Fruit fly (Drosophila melanogaster): ENCODE measurements around the gene Tgs1.

Tgs1 gene

dm6 chr3R:18298900-18299321 lies 43.6 kb downstream of the Tgs1 start, which contains the start of gene Dlc90F (continued):
- TF ChIP-seq CG16815 (GFP tag; optimal IDR thresholded peaks at IDR 0.05) (peak; percentile 64), sisA (GFP tag; IDR thresholded peaks at IDR 0.05) (peak; percentile 80), cg (GFP tag; optimal IDR thresholded peaks at IDR 0.05) (no peak), CG6272 (GFP tag; IDR thresholded peaks at IDR 0.05) (peak; percentile 72), CG7745 (tag; optimal IDR thresholded peaks at IDR 0.05) (no peak), vvl (GFP tag; IDR thresholded peaks at IDR 0.05) (peak; percentile 81), rib (GFP tag; IDR thresholded peaks at IDR 0.05) (peak; percentile 47; the same call in 1 of the 2 replicates), GATAe (GFP tag; conservative IDR thresholded peaks at IDR 0.05) (no peak), CG32532 (GFP tag; IDR thresholded peaks at IDR 0.05) (peak; percentile 84), CG8944 (GFP tag; optimal IDR thresholded peaks at IDR 0.05) (peak; percentile 63), CG3995 (GFP tag; optimal IDR thresholded peaks at IDR 0.05) (peak; percentile 65), peb (GFP tag; IDR thresholded peaks at IDR 0.05) (peak; percentile 54; the same call in 1 of the 2 replicates), yki (optimal IDR thresholded peaks at IDR 0.05) (no peak), CG3281 (GFP tag; optimal IDR thresholded peaks at IDR 0.05) (peak; percentile 46), gcm2 (GFP tag; optimal IDR thresholded peaks at IDR 0.05) (no peak), Camta (GFP tag; optimal IDR thresholded peaks at IDR 0.05) (peak; percentile 78), CG1603 (tag; optimal IDR thresholded peaks at IDR 0.05) (peak; percentile 75), twi (tag; optimal IDR thresholded peaks at IDR 0.05) (peak; percentile 67), lmd (GFP tag; IDR thresholded peaks at IDR 0.05) (peak; percentile 85), lab (GFP tag; optimal IDR thresholded peaks at IDR 0.05) (peak; percentile 67), kah (GFP tag; optimal IDR thresholded peaks at IDR 0.05) (no peak), chif (GFP tag; optimal IDR thresholded peaks at IDR 0.05) (peak; percentile 66 to 83), vfl (GFP tag; optimal IDR thresholded peaks at IDR 0.05) (peak; percentile 74), CG12769 (tag; optimal IDR thresholded peaks at IDR 0.05) (no peak), CG11695 (GFP tag; IDR thresholded peaks at IDR 0.05) (peak; percentile 63; the same call in 1 of the 3 replicates), CG30403 (GFP tag; optimal IDR thresholded peaks at IDR 0.05) (peak; percentile 87), gt (GFP tag; IDR thresholded peaks at IDR 0.05) (no peak), Ptx1 (GFP tag; IDR thresholded peaks at IDR 0.05) (peak; percentile 90), zfh1 (GFP tag; IDR thresholded peaks at IDR 0.05) (peak; percentile 85), Fer1 (GFP tag; optimal IDR thresholded peaks at IDR 0.05) (no peak), Mrtf (GFP tag; IDR thresholded peaks at IDR 0.05) (peak; percentile 82), CG3407 (GFP tag; optimal IDR thresholded peaks at IDR 0.05) (peak; percentile 54), Ssrp (tag; optimal IDR thresholded peaks at IDR 0.05) (peak; percentile 84), B-H2 (GFP tag; optimal IDR thresholded peaks at IDR 0.05) (peak; percentile 67), CG6689 (GFP tag; IDR thresholded peaks at IDR 0.05) (peak; percentile 75), HLH4C (GFP tag; IDR thresholded peaks at IDR 0.05; ENCODE audit: partially characterized antibody) (no peak), Asciz (GFP tag; optimal IDR thresholded peaks at IDR 0.05) (peak; percentile 12), D19A (tag; optimal IDR thresholded peaks at IDR 0.05) (peak; percentile 20), CG10274 (GFP tag; optimal IDR thresholded peaks at IDR 0.05) (no peak), Hr3 (GFP tag; optimal IDR thresholded peaks at IDR 0.05) (peak; percentile 81), Dad (GFP tag; optimal IDR thresholded peaks at IDR 0.05) (peak; percentile 53), CG1647 (GFP tag; optimal IDR thresholded peaks at IDR 0.05) (peak; percentile 55), Sry-δ (GFP tag; optimal IDR thresholded peaks at IDR 0.05) (peak; percentile 78), zen (tag; optimal IDR thresholded peaks at IDR 0.05) (peak; percentile 46), CG9437 (GFP tag; optimal IDR thresholded peaks at IDR 0.05) (peak; percentile 50), vnd (GFP tag; IDR thresholded peaks at IDR 0.05; ENCODE audit: partially characterized antibody) (0 out of 3 replicates have a peak, but pooled peaks have one; percentile 42), CG10147 (GFP tag; optimal IDR thresholded peaks at IDR 0.05) (peak; percentile 57), ara (GFP tag; IDR thresholded peaks at IDR 0.05) (peak; percentile 66; the same call in 1 of the 2 replicates), ttk (GFP tag; IDR thresholded peaks at IDR 0.05) (peak; percentile 80), CG17912 (GFP tag; optimal IDR thresholded peaks at IDR 0.05) (peak; percentile 11), Dip3 (GFP tag; optimal IDR thresholded peaks at IDR 0.05) (peak; percentile 80)
